Worm (Caenorhabditis elegans): Measurements from ENCODE around the gene egl-43.
A peak's percentile ranks its signal among the peaks of the same experiment; 100 is the strongest.

The egl-43 gene

ce11 chrII:9940430-9940829, 14.6 kb upstream of the egl-43 start, which contains the start of gene ufd-3 (continued):
- TF ChIP-seq grh-1 (GFP tag; IDR thresholded peaks at IDR 0.05) (peak; percentile 72; the same call in 1 of the 2 replicates), efl-1 (optimal IDR thresholded peaks at IDR 0.05) (peak; percentile 98 to 99), efl-1 (GFP tag; optimal IDR thresholded peaks at IDR 0.05 in 1 of 2) (peak; percentile 98 to 100), mef-2 (tag; optimal IDR thresholded peaks at IDR 0.05) (no peak), pag-3 (tag; optimal IDR thresholded peaks at IDR 0.05; ENCODE audit: borderline replicate concordance, insufficient read depth) (no peak), egl-27 (tag; optimal IDR thresholded peaks at IDR 0.05) (no peak), lin-13 (GFP tag; optimal IDR thresholded peaks at IDR 0.05) (peak; percentile 83), irx-1 (tag; optimal IDR thresholded peaks at IDR 0.05) (peak; percentile 95), alr-1 (tag; optimal IDR thresholded peaks at IDR 0.05; ENCODE audit: borderline replicate concordance) (no peak), hpl-2 (GFP tag; optimal IDR thresholded peaks at IDR 0.05) (peak; percentile 12), ama-1 (optimal IDR thresholded peaks at IDR 0.05) (peak; percentile 15), aly-2 (tag; optimal IDR thresholded peaks at IDR 0.05) (peak; percentile 37), Y116A8C.19 (tag; optimal IDR thresholded peaks at IDR 0.05; ENCODE audit: borderline replicate concordance) (peak; percentile 80), elt-2 (tag; optimal IDR thresholded peaks at IDR 0.05) (peak; percentile 55), ceh-8 (GFP tag; optimal IDR thresholded peaks at IDR 0.05) (peak; percentile 61), snu-23 (GFP tag; optimal IDR thresholded peaks at IDR 0.05) (peak; percentile 92), fos-1 (tag; optimal IDR thresholded peaks at IDR 0.05) (peak; percentile 73), vab-15 (tag; optimal IDR thresholded peaks at IDR 0.05) (peak; percentile 85), nhr-90 (tag; optimal IDR thresholded peaks at IDR 0.05; ENCODE audit: poor library complexity) (peak; percentile 93), nhr-237 (tag; optimal IDR thresholded peaks at IDR 0.05) (peak; percentile 37), zag-1 (tag; optimal IDR thresholded peaks at IDR 0.05) (peak; percentile 15), skn-1 (tag; optimal IDR thresholded peaks at IDR 0.05) (peak; percentile 99), fkh-10 (GFP tag; optimal IDR thresholded peaks at IDR 0.05) (peak; percentile 50), hlh-17 (GFP tag; optimal IDR thresholded peaks at IDR 0.05; ENCODE audit: borderline replicate concordance) (no peak), mdl-1 (tag; optimal IDR thresholded peaks at IDR 0.05) (peak in 1 of 2 experiments; percentile 78), lin-14 (GFP tag; optimal IDR thresholded peaks at IDR 0.05) (peak; percentile 91), C16A3.4 (tag; optimal IDR thresholded peaks at IDR 0.05) (peak; percentile 93), nhr-20 (tag; optimal IDR thresholded peaks at IDR 0.05) (peak; percentile 93), nhr-12 (tag; optimal IDR thresholded peaks at IDR 0.05) (peak; percentile 28), blmp-1 (tag; optimal IDR thresholded peaks at IDR 0.05) (peak; percentile 82), xbp-1 (tag; optimal IDR thresholded peaks at IDR 0.05) (peak; percentile 92), ztf-4 (tag; optimal IDR thresholded peaks at IDR 0.05) (peak; percentile 47)

- TF ChIP-seq mep-1 (tag; optimal IDR thresholded peaks at IDR 0.05) (no peak), sptf-1 (tag; optimal IDR thresholded peaks at IDR 0.05) (no peak), F16B12.6 (tag; optimal IDR thresholded peaks at IDR 0.05) (no peak), lin-15B (tag; optimal IDR thresholded peaks at IDR 0.05) (no peak), ceh-90 (tag; optimal IDR thresholded peaks at IDR 0.05) (no peak), blmp-1 (tag; optimal IDR thresholded peaks at IDR 0.05) (no peak), elt-2 (tag; optimal IDR thresholded peaks at IDR 0.05) (no peak), snpc-4 (tag; optimal IDR thresholded peaks at IDR 0.05) (no peak), nhr-76 (tag; optimal IDR thresholded peaks at IDR 0.05) (no peak), fkh-10 (GFP tag; optimal IDR thresholded peaks at IDR 0.05) (no peak), ets-5 (GFP tag; IDR thresholded peaks at IDR 0.05) (no peak), nhr-84 (tag; optimal IDR thresholded peaks at IDR 0.05) (no peak), nhr-19 (GFP tag; conservative IDR thresholded peaks at IDR 0.05) (no peak), aly-2 (tag; optimal IDR thresholded peaks at IDR 0.05) (no peak), zip-4 (GFP tag; optimal IDR thresholded peaks at IDR 0.05) (no peak), vab-15 (tag; optimal IDR thresholded peaks at IDR 0.05) (no peak), elt-3 (tag; optimal IDR thresholded peaks at IDR 0.05) (no peak), swsn-7 (tag; optimal IDR thresholded peaks at IDR 0.05) (no peak), nhr-77 (tag; optimal IDR thresholded peaks at IDR 0.05) (no peak)
Measured at ce11 chrII:9943246-9943645, 11.7 kb upstream of the egl-43 start.
